Worm (Caenorhabditis elegans): ENCODE data around the gene Y59A8A.8.

DNA sequence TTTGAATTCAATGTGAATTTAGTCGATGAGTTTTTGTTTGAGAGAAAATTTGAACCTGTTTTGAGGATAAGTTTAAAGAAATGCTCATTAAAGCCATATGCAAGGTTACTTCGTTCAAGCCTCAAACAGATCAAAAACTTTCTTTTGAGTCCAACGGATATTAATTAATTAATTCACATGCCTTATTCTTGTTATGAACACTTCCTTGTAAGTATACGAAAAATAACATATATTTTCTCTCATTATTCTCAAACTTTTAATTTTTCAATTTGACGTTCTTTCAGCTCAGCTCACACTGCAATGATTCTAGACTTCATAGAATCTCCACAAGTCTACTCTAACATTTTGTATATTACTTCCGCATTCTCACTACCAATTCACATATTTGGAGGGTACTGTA is 37.1 kb upstream of the Y59A8A.8 start, which contains the start of gene srh-304:
- TF ChIP-seq hmbx-1 (tag; optimal IDR thresholded peaks at IDR 0.05) (no peak), aly-1 (tag; optimal IDR thresholded peaks at IDR 0.05) (no peak), ceh-36 (tag; optimal IDR thresholded peaks at IDR 0.05) (no peak), hnd-1 (tag; optimal IDR thresholded peaks at IDR 0.05) (no peak), tbx-37 (GFP tag; conservative IDR thresholded peaks at IDR 0.05) (no peak), ama-1 (optimal IDR thresholded peaks at IDR 0.05) (no peak), flt-1 (GFP tag; IDR thresholded peaks at IDR 0.05) (no peak), sea-1 (GFP tag; conservative IDR thresholded peaks at IDR 0.05) (no peak), pes-1 (GFP tag; IDR thresholded peaks at IDR 0.05) (no peak), B0310.2 (tag; optimal IDR thresholded peaks at IDR 0.05) (no peak), scrt-1 (GFP tag; IDR thresholded peaks at IDR 0.05) (no peak), tbx-11 (GFP tag; IDR thresholded peaks at IDR 0.05) (no peak), hmg-4 (GFP tag; optimal IDR thresholded peaks at IDR 0.05) (no peak)

Measured in whole organism, early embryonic.